Worm (Caenorhabditis elegans) whole organism, L1 larva: Measurements from ENCODE around the gene nhr-27.
A peak's percentile ranks its signal among the peaks of the same experiment; 100 is the strongest.

ENCODE experiments used
- C04F5.9 ChIP-seq: sonication (generic microtip); optimal IDR thresholded peaks from 2 replicates; lab custom pipeline; 2016; ENCODE audit warnings: missing genetic modification characterization, missing compliant biosample characterization
- C16A3.4 ChIP-seq: fragments of 150-350 bp; optimal IDR thresholded peaks from 2 replicates; lab custom pipeline; 2014; ENCODE audit warnings: missing biosample characterization, missing genetic modification characterization
- F16B12.6 ChIP-seq: fragments of 150-350 bp; optimal IDR thresholded peaks from 2 replicates; lab custom pipeline; 2014; ENCODE audit warnings: missing biosample characterization, missing genetic modification characterization
- Y116A8C.19 ChIP-seq: sonication (generic microtip); optimal IDR thresholded peaks from 2 replicates; lab custom pipeline; 2016; ENCODE audit warnings: missing compliant biosample characterization, missing genetic modification characterization, borderline replicate concordance
- alr-1 ChIP-seq: fragments of 200-800 bp; sonication (Bioruptor generic); optimal IDR thresholded peaks from 2 replicates; lab custom pipeline; 2018; ENCODE audit warnings: borderline replicate concordance, mild to moderate bottlenecking, missing genetic modification characterization, missing compliant biosample characterization
- ama-1 ChIP-seq: fragments of 150-350 bp; optimal IDR thresholded peaks from 2 replicates; lab custom pipeline; 2014
- ceh-63 ChIP-seq: fragments of 200-800 bp; sonication (Bioruptor generic); optimal IDR thresholded peaks from 2 replicates; lab custom pipeline; 2018; ENCODE audit warnings: mild to moderate bottlenecking, missing genetic modification characterization, missing compliant biosample characterization
- ceh-82 ChIP-seq, 3 experiments: fragments of 150-350 bp in 1 of 3; sonication (generic microtip) in 2 of 3; optimal IDR thresholded peaks; 2 replicates each; lab custom pipeline; 2014 to 2017; ENCODE audit warnings: missing biosample characterization in 3 of 3, missing genetic modification characterization in 3 of 3
- ceh-88 ChIP-seq: fragments of 200-800 bp; sonication (Bioruptor generic); IDR thresholded peaks from 2 replicates; pipeline ENCODE4 v1.3.6; 2022; ENCODE audit warnings: missing genetic modification characterization, missing compliant biosample characterization
- ces-1 ChIP-seq: fragments of 150-350 bp; optimal IDR thresholded peaks from 2 replicates; lab custom pipeline; 2014; ENCODE audit warnings: missing biosample characterization, missing genetic modification reagents, missing genetic modification characterization
- dpl-1 ChIP-seq, 3 experiments: fragments of 150-350 bp in 2 of 3; sonication (generic microtip) in 1 of 3; optimal IDR thresholded peaks; 2 replicates each; lab custom pipeline; 2014 to 2017; ENCODE audit warnings: missing biosample characterization in 3 of 3, missing genetic modification characterization in 3 of 3, missing genetic modification reagents in 3 of 3
- dsc-1 ChIP-seq: sonication (generic microtip); optimal IDR thresholded peaks from 2 replicates; lab custom pipeline; 2016; ENCODE audit warnings: mild to moderate bottlenecking, missing genetic modification characterization, missing compliant biosample characterization
- egl-13 ChIP-seq: sonication (generic microtip); optimal IDR thresholded peaks from 2 replicates; lab custom pipeline; 2016; ENCODE audit warnings: missing genotype, missing genetic modification reagents, missing genetic modification characterization, missing compliant biosample characterization
- elt-3 ChIP-seq, 6 experiments: fragments of 150-350 bp in 1 of 6; sonication (generic microtip); optimal IDR thresholded peaks; 2 replicates each; lab custom pipeline; 2017 to 2018; ENCODE audit warnings: missing biosample characterization in 6 of 6, missing genetic modification characterization in 6 of 6, inconsistent platforms in 1 of 6
- fkh-4 ChIP-seq: sonication (generic microtip); optimal IDR thresholded peaks from 2 replicates; lab custom pipeline; 2016; ENCODE audit warnings: missing compliant biosample characterization, missing genetic modification characterization, borderline replicate concordance
- fos-1 ChIP-seq: fragments of 150-350 bp; optimal IDR thresholded peaks from 2 replicates; lab custom pipeline; 2014; ENCODE audit warnings: missing biosample characterization, missing genetic modification characterization
- hlh-4 ChIP-seq: sonication (generic microtip); optimal IDR thresholded peaks from 2 replicates; lab custom pipeline; 2016; ENCODE audit warnings: mild to moderate bottlenecking, missing genetic modification characterization, missing compliant biosample characterization
- hpl-2 ChIP-seq: fragments of 150-350 bp; optimal IDR thresholded peaks from 2 replicates; lab custom pipeline; 2014; ENCODE audit warnings: missing biosample characterization, missing genetic modification reagents, missing genetic modification characterization
- irx-1 ChIP-seq: sonication (generic microtip); optimal IDR thresholded peaks from 2 replicates; lab custom pipeline; 2016; ENCODE audit warnings: missing genetic modification characterization, missing compliant biosample characterization
- jun-1 ChIP-seq: fragments of 150-350 bp; optimal IDR thresholded peaks from 2 replicates; lab custom pipeline; 2014; ENCODE audit warnings: missing biosample characterization, missing genetic modification reagents, missing genetic modification characterization
- lin-13 ChIP-seq: fragments of 150-350 bp; optimal IDR thresholded peaks from 2 replicates; lab custom pipeline; 2014; ENCODE audit warnings: missing biosample characterization, missing genetic modification reagents, missing genetic modification characterization
- lin-14 ChIP-seq: fragments of 200-800 bp; sonication (Bioruptor generic); optimal IDR thresholded peaks from 2 replicates; lab custom pipeline; 2018; ENCODE audit warnings: mild to moderate bottlenecking, missing genetic modification characterization, moderate library complexity, missing compliant biosample characterization
- lin-35 ChIP-seq, 2 experiments: fragments of 150-350 bp; optimal IDR thresholded peaks; 2 replicates each; lab custom pipeline; 2014; ENCODE audit warnings: missing biosample characterization in 2 of 2, missing genetic modification characterization in 2 of 2, missing genetic modification reagents in 2 of 2
- lin-39 ChIP-seq: fragments of 150-350 bp; optimal IDR thresholded peaks from 2 replicates; lab custom pipeline; 2014; ENCODE audit warnings: missing biosample characterization, missing genetic modification reagents, missing genetic modification characterization
- lir-3 ChIP-seq: sonication (generic microtip); optimal IDR thresholded peaks from 2 replicates; lab custom pipeline; 2016; ENCODE audit warnings: mild to moderate bottlenecking, missing genetic modification characterization, moderate library complexity, missing compliant biosample characterization; ENCODE audit not compliant: poor library complexity
- lsy-2 ChIP-seq, 2 experiments: fragments of 150-350 bp; optimal IDR thresholded peaks; 2 replicates each; lab custom pipeline; 2014; ENCODE audit warnings: missing biosample characterization in 2 of 2, missing genetic modification characterization in 2 of 2
- mdl-1 ChIP-seq, 2 experiments: fragments of 150-350 bp; optimal IDR thresholded peaks; 2 replicates each; lab custom pipeline; 2014 to 2017; ENCODE audit warnings: missing biosample characterization in 2 of 2, missing genetic modification characterization in 2 of 2, inconsistent platforms in 1 of 2
- nhr-11 ChIP-seq: fragments of 150-350 bp; optimal IDR thresholded peaks from 2 replicates; lab custom pipeline; 2014; ENCODE audit warnings: missing biosample characterization, missing genetic modification characterization
- nhr-12 ChIP-seq: sonication (generic microtip); optimal IDR thresholded peaks from 2 replicates; lab custom pipeline; 2017; ENCODE audit warnings: missing biosample characterization, missing genetic modification characterization
- nhr-19 ChIP-seq: fragments of 200-800 bp; sonication (Bioruptor generic); conservative IDR thresholded peaks from 2 replicates; pipeline ENCODE4 v1.3.6; 2022; ENCODE audit warnings: missing genetic modification characterization, missing compliant biosample characterization
- nhr-20 ChIP-seq: sonication (generic microtip); optimal IDR thresholded peaks from 2 replicates; lab custom pipeline; 2016; ENCODE audit warnings: mild to moderate bottlenecking, missing genetic modification characterization, missing compliant biosample characterization
- nhr-47 ChIP-seq: sonication (generic microtip); optimal IDR thresholded peaks from 2 replicates; lab custom pipeline; 2016; ENCODE audit warnings: mild to moderate bottlenecking, missing genetic modification characterization, moderate library complexity, missing compliant biosample characterization
- nhr-71 ChIP-seq: sonication (generic microtip); optimal IDR thresholded peaks from 2 replicates; lab custom pipeline; 2016; ENCODE audit warnings: mild to moderate bottlenecking, missing genetic modification characterization, moderate library complexity, missing compliant biosample characterization
- nhr-76 ChIP-seq: sonication (generic microtip); optimal IDR thresholded peaks from 2 replicates; lab custom pipeline; 2017; ENCODE audit warnings: missing biosample characterization, missing genetic modification characterization
- nhr-85 ChIP-seq: sonication (generic microtip); peaks from one replicate; lab custom pipeline; 2016; ENCODE audit warnings: missing genetic modification characterization, inconsistent platforms, missing compliant biosample characterization
- nhr-90 ChIP-seq: sonication (generic microtip); optimal IDR thresholded peaks from 2 replicates; lab custom pipeline; 2016; ENCODE audit warnings: mild to moderate bottlenecking, missing genetic modification characterization, missing compliant biosample characterization; ENCODE audit not compliant: poor library complexity
- pag-3 ChIP-seq: sonication (generic microtip); optimal IDR thresholded peaks from 2 replicates; lab custom pipeline; 2017; ENCODE audit warnings: missing genetic modification characterization, mild to moderate bottlenecking, missing compliant biosample characterization, antibody characterized with exemption, borderline replicate concordance; ENCODE audit not compliant: insufficient read depth
- pax-3 ChIP-seq: fragments of 200-800 bp; sonication (Bioruptor generic); optimal IDR thresholded peaks from 2 replicates; lab custom pipeline; 2018; ENCODE audit warnings: mild to moderate bottlenecking, missing genetic modification characterization, moderate library complexity, missing compliant biosample characterization
- pqm-1 ChIP-seq: sonication (generic microtip); optimal IDR thresholded peaks from 3 replicates; lab custom pipeline; 2017; ENCODE audit warnings: missing biosample characterization, missing genetic modification characterization
- rnt-1 ChIP-seq: sonication (generic microtip); optimal IDR thresholded peaks from 2 replicates; lab custom pipeline; 2016; ENCODE audit warnings: mild to moderate bottlenecking, missing genetic modification characterization, moderate library complexity, missing compliant biosample characterization
- skn-1 ChIP-seq: fragments of 150-350 bp; optimal IDR thresholded peaks from 2 replicates; lab custom pipeline; 2014; ENCODE audit warnings: missing biosample characterization, missing genetic modification characterization
- snu-23 ChIP-seq: sonication (generic microtip); optimal IDR thresholded peaks from 2 replicates; lab custom pipeline; 2016; ENCODE audit warnings: missing genetic modification characterization, missing compliant biosample characterization
- sup-37 ChIP-seq: fragments of 200-800 bp; sonication (Bioruptor generic); optimal IDR thresholded peaks from 2 replicates; lab custom pipeline; 2018; ENCODE audit warnings: mild to moderate bottlenecking, missing genetic modification characterization, missing compliant biosample characterization
- swsn-7 ChIP-seq: sonication (generic microtip); optimal IDR thresholded peaks from 2 replicates; lab custom pipeline; 2016; ENCODE audit warnings: missing genetic modification characterization, missing compliant biosample characterization
- tbx-2 ChIP-seq: sonication (generic microtip); optimal IDR thresholded peaks from 2 replicates; lab custom pipeline; 2016; ENCODE audit warnings: missing genetic modification characterization, missing compliant biosample characterization
- unc-130 ChIP-seq: fragments of 150-350 bp; optimal IDR thresholded peaks from 2 replicates; lab custom pipeline; 2017; ENCODE audit warnings: missing biosample characterization, missing genetic modification characterization, inconsistent platforms
- unc-30 ChIP-seq: sonication (generic microtip); optimal IDR thresholded peaks from 2 replicates; lab custom pipeline; 2017; ENCODE audit warnings: missing biosample characterization, missing genetic modification characterization
- unc-86 ChIP-seq: sonication (generic microtip); optimal IDR thresholded peaks from 2 replicates; lab custom pipeline; 2016; ENCODE audit warnings: missing genetic modification characterization, missing compliant biosample characterization
- unc-98 ChIP-seq: fragments of 200-800 bp; sonication (Bioruptor generic); IDR thresholded peaks from 2 replicates; pipeline ENCODE4 v1.3.6; 2022; ENCODE audit warnings: missing genetic modification characterization, missing compliant biosample characterization
- vab-15 ChIP-seq: sonication (generic microtip); optimal IDR thresholded peaks from 2 replicates; lab custom pipeline; 2017; ENCODE audit warnings: missing genotype, mild to moderate bottlenecking, missing genetic modification characterization, missing compliant biosample characterization
- xbp-1 ChIP-seq: sonication (generic microtip); optimal IDR thresholded peaks from 2 replicates; lab custom pipeline; 2016; ENCODE audit warnings: missing genetic modification characterization, missing compliant biosample characterization
- zag-1 ChIP-seq: fragments of 150-350 bp; optimal IDR thresholded peaks from 2 replicates; lab custom pipeline; 2014; ENCODE audit warnings: missing biosample characterization, missing genetic modification characterization
- ztf-11 ChIP-seq, 2 experiments: sonication (generic microtip); optimal IDR thresholded peaks; 2 replicates each; lab custom pipeline; 2016 to 2017; ENCODE audit warnings: missing genetic modification characterization in 2 of 2, missing biosample characterization in 1 of 2, missing compliant biosample characterization in 1 of 2

nhr-27 gene

DNA sequence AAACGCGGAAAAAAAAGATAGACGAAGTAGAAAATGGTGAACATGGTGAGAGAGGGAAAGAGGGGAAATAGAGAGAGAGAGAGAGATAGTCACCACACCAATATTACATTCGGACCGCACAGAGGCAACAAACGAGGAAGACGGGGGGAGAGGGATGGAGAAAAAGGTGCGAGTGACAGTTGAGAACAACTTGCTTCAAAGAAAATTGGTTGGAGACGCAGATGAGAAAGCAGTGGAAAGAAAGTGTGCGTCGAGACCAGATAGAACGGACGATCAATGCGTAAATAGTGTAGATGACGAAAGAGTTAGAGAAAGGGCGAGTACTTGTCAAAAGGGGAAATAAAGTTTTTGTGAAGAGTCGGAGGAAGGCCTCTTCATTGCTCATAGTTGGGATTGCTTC is 137.7 kb downstream of the nhr-27 start:
- TF ChIP-seq lir-3 (tag; lab: Kevin White, UChicago) (peak; percentile 25), egl-13 (tag; lab: Kevin White, UChicago) (peak; percentile 86), swsn-7 (peak; percentile 90), ztf-11 (tag; optimal IDR thresholded peaks at IDR 0.05; lab: Kevin White, UChicago) (no peak), pag-3 (no peak), jun-1 (tag; lab: Kevin White, UChicago) (peak; percentile 78), vab-15 (tag; lab: Kevin White, UChicago) (no peak), lin-13 (GFP tag; lab: Kevin White, UChicago) (peak; percentile 29), ama-1 (lab: Kevin White, UChicago) (no peak), hpl-2 (no peak), pqm-1 (no peak), nhr-20 (tag; lab: Kevin White, UChicago) (peak; percentile 93), fos-1 (tag; lab: Kevin White, UChicago) (peak; percentile 34), hlh-4 (tag; lab: Kevin White, UChicago) (no peak), nhr-85 (tag; lab: Kevin White, UChicago) (peak; percentile 92), pax-3 (tag; lab: Kevin White, UChicago) (no peak), nhr-11 (tag; lab: Kevin White, UChicago) (peak; percentile 18), Y116A8C.19 (tag; lab: Kevin White, UChicago) (no peak), unc-98 (GFP tag; lab: Robert Waterston, UW) (no peak), ceh-82 (tag; optimal IDR thresholded peaks at IDR 0.05; lab: Kevin White, UChicago) (peak; percentile 68 to 84 (median 71)), ceh-63 (no peak), lin-14 (peak; percentile 97), unc-30 (tag; lab: Kevin White, UChicago) (no peak), ces-1 (GFP tag; lab: Kevin White, UChicago) (no peak), nhr-19 (GFP tag; lab: Robert Waterston, UW) (peak; percentile 61), skn-1 (tag; lab: Kevin White, UChicago) (peak; percentile 84), nhr-76 (tag; lab: Kevin White, UChicago) (no peak), nhr-71 (tag; lab: Kevin White, UChicago) (peak; percentile 93), lin-35 (GFP tag; optimal IDR thresholded peaks at IDR 0.05; lab: Kevin White, UChicago) (peak; percentile 56 to 68), unc-86 (tag; lab: Kevin White, UChicago) (peak; percentile 68), C04F5.9 (tag; lab: Kevin White, UChicago) (no peak), lin-39 (tag; lab: Kevin White, UChicago) (no peak), dpl-1 (GFP tag; optimal IDR thresholded peaks at IDR 0.05; lab: Kevin White, UChicago) (peak in 2 of 3 experiments; percentile 12 to 20), fkh-4 (tag; lab: Kevin White, UChicago) (no peak), xbp-1 (tag; lab: Kevin White, UChicago) (peak; percentile 62), F16B12.6 (no peak), alr-1 (tag; lab: Kevin White, UChicago) (no peak), zag-1 (no peak), nhr-47 (tag; lab: Kevin White, UChicago) (peak; percentile 81), lsy-2 (tag; optimal IDR thresholded peaks at IDR 0.05; lab: Kevin White, UChicago) (peak; percentile 44 to 78), elt-3 (tag; optimal IDR thresholded peaks at IDR 0.05; lab: Kevin White, UChicago) (peak in 2 of 6 experiments; percentile 31 to 63), nhr-12 (tag; lab: Kevin White, UChicago) (no peak), unc-130 (tag; lab: Kevin White, UChicago) (no peak), irx-1 (peak; percentile 47), dsc-1 (tag; lab: Kevin White, UChicago) (peak; percentile 59), snu-23 (GFP tag; lab: Kevin White, UChicago) (peak; percentile 94), nhr-90 (tag; lab: Kevin White, UChicago) (peak; percentile 77), mdl-1 (tag; optimal IDR thresholded peaks at IDR 0.05; lab: Kevin White, UChicago) (peak in 1 of 2 experiments; percentile 82), rnt-1 (tag; lab: Kevin White, UChicago) (peak; percentile 76), tbx-2 (tag; lab: Kevin White, UChicago) (peak; percentile 88), sup-37 (no peak), C16A3.4 (tag; lab: Kevin White, UChicago) (peak; percentile 58), ceh-88 (GFP tag; lab: Robert Waterston, UW) (peak; percentile 31; the same call in 1 of the 2 replicates)
